Fruit fly (Drosophila melanogaster) whole organism, wandering third instar larva: ENCODE measurements around the gene CG17108.

Experiments used
- CG32264 ChIP-seq: fragments of 200-800 bp; sonication (Bioruptor generic); optimal IDR thresholded peaks from 2 replicates; lab custom pipeline; 2016; ENCODE audit warnings: missing biosample characterization, missing genetic modification characterization
- dmrt93B ChIP-seq: fragments of 200-800 bp; sonication (Bioruptor generic); optimal IDR thresholded peaks from 2 replicates; lab custom pipeline; 2018; ENCODE audit warnings: missing biosample characterization, mild to moderate bottlenecking, missing genetic modification characterization
- dsf ChIP-seq: sonication (Bioruptor generic); optimal IDR thresholded peaks from 2 replicates; lab custom pipeline; 2016; ENCODE audit warnings: missing biosample characterization, missing genetic modification characterization, borderline replicate concordance

- TF ChIP-seq CG32264 (GFP tag; lab: Kevin White, UChicago) (no peak), dsf (no peak), dmrt93B (GFP tag; lab: Kevin White, UChicago) (no peak)
These were observed 28.3 kb downstream of the CG17108 start for dm6 chr2L:10665603-10666002.
